Fruit fly (Drosophila melanogaster): ENCODE measurements around the gene CG32266.

CG32266 gene

dm6 chr3L:3785002-3785661 lies 5.5 kb upstream of the CG32266 start (continued):
- TF ChIP-seq NC2α (GFP tag; optimal IDR thresholded peaks at IDR 0.05) (peak; percentile 92), Usf (GFP tag; optimal IDR thresholded peaks at IDR 0.05) (peak; percentile 82), dmrt99B (tag; optimal IDR thresholded peaks at IDR 0.05) (peak; percentile 94), CG15269 (tag; optimal IDR thresholded peaks at IDR 0.05) (peak; percentile 94), sqz (GFP tag; optimal IDR thresholded peaks at IDR 0.05) (peak; percentile 4), onecut (GFP tag; IDR thresholded peaks at IDR 0.05) (peak; percentile 88), hth (optimal IDR thresholded peaks at IDR 0.05) (no peak), cg (GFP tag; optimal IDR thresholded peaks at IDR 0.05) (no peak), CG10654 (GFP tag; optimal IDR thresholded peaks at IDR 0.05) (peak; percentile 88), Opbp (GFP tag; IDR thresholded peaks at IDR 0.05; ENCODE audit: partially characterized antibody) (peak; percentile 27; the same call in 2 of the 3 replicates), Fer2 (tag; optimal IDR thresholded peaks at IDR 0.05) (no peak), CG31224 (GFP tag; IDR thresholded peaks at IDR 0.05) (peak; percentile 90), HLH3B (GFP tag; IDR thresholded peaks at IDR 0.05) (peak; percentile 96), Pdp1 (GFP tag; optimal IDR thresholded peaks at IDR 0.05) (peak; percentile 92 to 94), ato (GFP tag; IDR thresholded peaks at IDR 0.05; ENCODE audit: partially characterized antibody) (no peak), Hr51 (GFP tag; optimal IDR thresholded peaks at IDR 0.05) (peak; percentile 91 to 96), CG12155 (GFP tag; optimal IDR thresholded peaks at IDR 0.05) (peak; percentile 89), D (optimal IDR thresholded peaks at IDR 0.05) (peak; percentile 54), D (GFP tag; optimal IDR thresholded peaks at IDR 0.05) (peak; percentile 87), Adf1 (GFP tag; IDR thresholded peaks at IDR 0.05) (peak; percentile 63), zen2 (GFP tag; IDR thresholded peaks at IDR 0.05; ENCODE audit: partially characterized antibody) (no peak), tup (GFP tag; optimal IDR thresholded peaks at IDR 0.05) (peak; percentile 88), cas (GFP tag; IDR thresholded peaks at IDR 0.05) (peak; percentile 87), caup (GFP tag; optimal IDR thresholded peaks at IDR 0.05; ENCODE audit: severe bottlenecking) (peak; percentile 81), CG12744 (GFP tag; optimal IDR thresholded peaks at IDR 0.05) (peak; percentile 83), CG17912 (GFP tag; optimal IDR thresholded peaks at IDR 0.05) (no peak), knrl (GFP tag; IDR thresholded peaks at IDR 0.05; ENCODE audit: partially characterized antibody) (peak; percentile 43; the same call in 1 of the 3 replicates), hb (GFP tag; IDR thresholded peaks at IDR 0.05; ENCODE audit: partially characterized antibody) (peak; percentile 74; the same call in 2 of the 3 replicates), dati (GFP tag; IDR thresholded peaks at IDR 0.05) (peak; percentile 93), Awh (GFP tag; IDR thresholded peaks at IDR 0.05) (peak; percentile 97), CG6813 (GFP tag; optimal IDR thresholded peaks at IDR 0.05) (peak; percentile 87), CG11696 (GFP tag; IDR thresholded peaks at IDR 0.05) (peak; percentile 84), dm (GFP tag; optimal IDR thresholded peaks at IDR 0.05) (peak; percentile 89), CG6683 (GFP tag; optimal IDR thresholded peaks at IDR 0.05) (peak; percentile 63), trem (tag; optimal IDR thresholded peaks at IDR 0.05) (peak; percentile 67), NfI (GFP tag; optimal IDR thresholded peaks at IDR 0.05) (peak; percentile 92), zfh2 (GFP tag; optimal IDR thresholded peaks at IDR 0.05) (peak; percentile 86), Dll (GFP tag; IDR thresholded peaks at IDR 0.05; ENCODE audit: partially characterized antibody) (0 out of 4 replicates have a peak, but pooled peaks have one; percentile 29), CG8359 (GFP tag; optimal IDR thresholded peaks at IDR 0.05; ENCODE audit: borderline replicate concordance) (peak; percentile 74), wek (GFP tag; optimal IDR thresholded peaks at IDR 0.05) (peak; percentile 87), cad (GFP tag; optimal IDR thresholded peaks at IDR 0.05) (no peak), Bteb2 (GFP tag; optimal IDR thresholded peaks at IDR 0.05) (peak; percentile 90), CHES-1-like (GFP tag; optimal IDR thresholded peaks at IDR 0.05) (peak; percentile 93), Hsf (GFP tag; optimal IDR thresholded peaks at IDR 0.05) (peak; percentile 95), CG4328 (GFP tag; optimal IDR thresholded peaks at IDR 0.05) (no peak), Fer3 (tag; optimal IDR thresholded peaks at IDR 0.05) (peak; percentile 77), CG3281 (GFP tag; optimal IDR thresholded peaks at IDR 0.05) (peak; percentile 64), CG43689 (GFP tag; IDR thresholded peaks at IDR 0.05) (peak; percentile 93)

Measured in whole organism, embryonic.